Fruit fly (Drosophila melanogaster) whole organism: ENCODE measurements around the gene CG10970.
"Not testable (repeated sequence)": the region's sequence is repeated elsewhere in the genome, so short reads cannot be mapped to it uniquely, and the experiment has no call there.

Source experiments
- CG8478 ChIP-seq: fragments of >200 bp; optimal IDR thresholded peaks from 2 replicates; lab custom pipeline; 2018; ENCODE audit warnings: inconsistent platforms
- Dll ChIP-seq: fragments of >200 bp; optimal IDR thresholded peaks from 2 replicates; lab custom pipeline; 2017
- EcR ChIP-seq, 2 experiments: fragments of >200 bp; optimal IDR thresholded peaks; 2 replicates each; lab custom pipeline; 2017; ENCODE audit warnings: missing biosample characterization in 2 of 2, missing genetic modification characterization in 2 of 2, missing genetic modification reagents in 2 of 2
- pan ChIP-seq: fragments of >200 bp; optimal IDR thresholded peaks from 2 replicates; lab custom pipeline; 2017
- psq ChIP-seq: fragments of >200 bp; optimal IDR thresholded peaks from 2 replicates; lab custom pipeline; 2017
- usp ChIP-seq: fragments of >200 bp; optimal IDR thresholded peaks from 2 replicates; lab custom pipeline; 2017; ENCODE audit warnings: missing biosample characterization, missing genetic modification characterization, mixed read lengths

CG10970 gene

dm6 chrX:9102125-9102524 is 30.9 kb upstream of the CG10970 start:
- TF ChIP-seq Dll (lab: Kevin White, UChicago), result no peak
- TF ChIP-seq pan (lab: Kevin White, UChicago), result no peak
- no peak for TF ChIP-seq usp
- TF ChIP-seq CG8478 (lab: Kevin White, UChicago), result no peak
- TF ChIP-seq EcR (GFP tag; optimal IDR thresholded peaks at IDR 0.05; lab: Kevin White, UChicago), result no peak
- no peak for TF ChIP-seq psq (lab: Kevin White, UChicago)

dm6 chrX:9093912-9094311 is 22.7 kb upstream of the CG10970 start:
- no peak for TF ChIP-seq EcR (GFP tag; optimal IDR thresholded peaks at IDR 0.05; lab: Kevin White, UChicago)
- TF ChIP-seq Dll (lab: Kevin White, UChicago), result no peak
- no peak for TF ChIP-seq psq (lab: Kevin White, UChicago)
- no peak for TF ChIP-seq usp
- no peak for TF ChIP-seq CG8478 (lab: Kevin White, UChicago)
- no peak for TF ChIP-seq pan (lab: Kevin White, UChicago)

dm6 chrX:9093062-9093461 is 21.9 kb upstream of the CG10970 start:
- no peak for TF ChIP-seq Dll (lab: Kevin White, UChicago)
- no peak for TF ChIP-seq usp
- TF ChIP-seq CG8478 (lab: Kevin White, UChicago), result no peak
- no peak for TF ChIP-seq pan (lab: Kevin White, UChicago)

- TF ChIP-seq pan (lab: Kevin White, UChicago) (no peak), CG8478 (lab: Kevin White, UChicago) (no peak), usp (no peak), EcR (GFP tag; optimal IDR thresholded peaks at IDR 0.05; lab: Kevin White, UChicago) (no peak), psq (lab: Kevin White, UChicago) (no peak), Dll (lab: Kevin White, UChicago) (no peak)
These were observed 18.8 kb upstream of the CG10970 start for dm6 chrX:9090057-9090358.

dm6 chrX:9089254-9090056 is 18.2 kb upstream of the CG10970 start, which contains the start of gene CCT2:
CCT2 (plus strand) TSS chrX:9089513.
- TF ChIP-seq CG8478 (lab: Kevin White, UChicago) (no peak), psq (lab: Kevin White, UChicago) (no peak), EcR (GFP tag; optimal IDR thresholded peaks at IDR 0.05; lab: Kevin White, UChicago) (no peak), usp (no peak), Dll (lab: Kevin White, UChicago) (no peak), pan (lab: Kevin White, UChicago) (no peak)

dm6 chrX:9087920-9088417 is 16.8 kb upstream of the CG10970 start, which contains the start of gene CG6999:
CG6999 (plus strand) TSS chrX:9088367.
- not testable (repeated sequence) for TF ChIP-seq psq, Dll, pan (lab: Kevin White, UChicago)

dm6 chrX:9086702-9087179 is 15.5 kb upstream of the CG10970 start, which contains the start of gene CG32706:
CG32706 (plus strand) TSS chrX:9087129.
- not testable (repeated sequence) for TF ChIP-seq Dll (lab: Kevin White, UChicago); EcR (GFP tag; optimal IDR thresholded peaks at IDR 0.05; lab: Kevin White, UChicago); CG8478 (lab: Kevin White, UChicago)

dm6 chrX:9085726-9086125 is 14.5 kb upstream of the CG10970 start, which contains the start of gene CG32708:
CG32708 (plus strand) TSS chrX:9085932.
- TF ChIP-seq CG8478 (lab: Kevin White, UChicago), result no peak
- TF ChIP-seq pan (lab: Kevin White, UChicago), result no peak
- TF ChIP-seq EcR (GFP tag; optimal IDR thresholded peaks at IDR 0.05; lab: Kevin White, UChicago), result no peak
- TF ChIP-seq usp, result no peak
- no peak for TF ChIP-seq psq (lab: Kevin White, UChicago)
- TF ChIP-seq Dll (lab: Kevin White, UChicago), result no peak

dm6 chrX:9082600-9082999 is 11.4 kb upstream of the CG10970 start, which contains the start of gene APC4:
APC4 (plus strand) TSS chrX:9082931.
- no peak for TF ChIP-seq pan (lab: Kevin White, UChicago)
- TF ChIP-seq Dll (lab: Kevin White, UChicago), result no peak
- no peak for TF ChIP-seq usp
- TF ChIP-seq CG8478 (lab: Kevin White, UChicago), result no peak
- no peak for TF ChIP-seq psq (lab: Kevin White, UChicago)
- no peak for TF ChIP-seq EcR (GFP tag; optimal IDR thresholded peaks at IDR 0.05; lab: Kevin White, UChicago)

- TF ChIP-seq Dll (lab: Kevin White, UChicago) (no peak), psq (lab: Kevin White, UChicago) (no peak), usp (no peak), pan (lab: Kevin White, UChicago) (no peak), CG8478 (lab: Kevin White, UChicago) (no peak), EcR (GFP tag; optimal IDR thresholded peaks at IDR 0.05; lab: Kevin White, UChicago) (no peak)
These were observed 9.8 kb upstream of the CG10970 start, which contains the start of the genes CG7246 and HP1b for dm6 chrX:9080962-9081361. CG7246 (minus strand) TSS chrX:9081057. HP1b (plus strand) TSS chrX:9081063.

- no peak for TF ChIP-seq usp
- TF ChIP-seq psq (lab: Kevin White, UChicago), result no peak
- TF ChIP-seq CG8478 (lab: Kevin White, UChicago), result no peak
- no peak for TF ChIP-seq Dll (lab: Kevin White, UChicago)
- no peak for TF ChIP-seq pan (lab: Kevin White, UChicago)
- TF ChIP-seq EcR (GFP tag; optimal IDR thresholded peaks at IDR 0.05; lab: Kevin White, UChicago), result no peak
These were observed 7.1 kb upstream of the CG10970 start, which contains the start of gene CG44325 for dm6 chrX:9078263-9078662. CG44325 (minus strand) TSS chrX:9078499.
